Fruit fly (Drosophila melanogaster) whole organism, adult: Measurements from ENCODE around the gene smp-30.

Experiments
- CG11617 ChIP-seq: fragments of 200-800 bp; sonication (Bioruptor generic); optimal IDR thresholded peaks from 2 replicates; lab custom pipeline; 2017; ENCODE audit warnings: mild to moderate bottlenecking, missing biosample characterization, missing genetic modification reagents, missing genetic modification characterization
- CG12768 ChIP-seq: fragments of 200-800 bp; sonication (Bioruptor generic); optimal IDR thresholded peaks from 2 replicates; lab custom pipeline; 2017; ENCODE audit warnings: missing biosample characterization, missing genetic modification characterization, mild to moderate bottlenecking, moderate library complexity, missing genetic modification reagents
- CG14711 ChIP-seq: fragments of 200-800 bp; sonication (Bioruptor generic); optimal IDR thresholded peaks from 2 replicates; lab custom pipeline; 2018; ENCODE audit warnings: missing biosample characterization, mild to moderate bottlenecking, missing genetic modification characterization, moderate library complexity
- CG1620 ChIP-seq: fragments of 200-800 bp; sonication (Bioruptor generic); optimal IDR thresholded peaks from 2 replicates; lab custom pipeline; 2016; ENCODE audit warnings: missing biosample characterization, missing genetic modification characterization
- CG33017 ChIP-seq: fragments of 200-800 bp; sonication (Bioruptor generic); optimal IDR thresholded peaks from 2 replicates; lab custom pipeline; 2018; ENCODE audit warnings: missing biosample characterization, mild to moderate bottlenecking, missing genetic modification characterization, moderate library complexity
- CG5204 ChIP-seq: fragments of 200-800 bp; sonication (Bioruptor generic); optimal IDR thresholded peaks from 2 replicates; lab custom pipeline; 2016; ENCODE audit warnings: missing biosample characterization, missing genetic modification characterization
- CG7045 ChIP-seq: fragments of 200-800 bp; sonication (Bioruptor generic); optimal IDR thresholded peaks from 2 replicates; lab custom pipeline; 2017; ENCODE audit warnings: missing biosample characterization, mild to moderate bottlenecking, missing genetic modification characterization
- CG7101 ChIP-seq: fragments of 200-800 bp; sonication (Bioruptor generic); optimal IDR thresholded peaks from 2 replicates; lab custom pipeline; 2018; ENCODE audit warnings: missing biosample characterization, mild to moderate bottlenecking, missing genetic modification characterization, moderate library complexity
- Clk ChIP-seq: fragments of 200-800 bp; sonication (Bioruptor generic); optimal IDR thresholded peaks from 2 replicates; lab custom pipeline; 2017; ENCODE audit warnings: missing biosample characterization, missing genetic modification characterization
- Crg-1 ChIP-seq: fragments of 200-800 bp; sonication (Bioruptor generic); optimal IDR thresholded peaks from 2 replicates; lab custom pipeline; 2016; ENCODE audit warnings: missing biosample characterization, missing genetic modification characterization
- Hr96 ChIP-seq: fragments of 200-800 bp; sonication (Bioruptor generic); optimal IDR thresholded peaks from 2 replicates; lab custom pipeline; 2016; ENCODE audit warnings: missing biosample characterization, missing genetic modification characterization
- Mnt ChIP-seq: fragments of 200-800 bp; sonication (Bioruptor generic); optimal IDR thresholded peaks from 2 replicates; lab custom pipeline; 2016; ENCODE audit warnings: missing biosample characterization, mild to moderate bottlenecking, missing genetic modification characterization
- bab1 ChIP-seq: fragments of 200-800 bp; sonication (Bioruptor generic); optimal IDR thresholded peaks from 3 replicates; lab custom pipeline; 2019; ENCODE audit warnings: missing biosample characterization, mild to moderate bottlenecking, missing genetic modification characterization, moderate library complexity
- cic ChIP-seq: fragments of 200-800 bp; sonication (Bioruptor generic); optimal IDR thresholded peaks from 2 replicates; lab custom pipeline; 2017; ENCODE audit warnings: missing biosample characterization, mild to moderate bottlenecking, missing genetic modification characterization, moderate library complexity
- cnc ChIP-seq, 2 experiments: fragments of >200 bp; optimal IDR thresholded peaks; 2 replicates each; lab custom pipeline; 2017
- kay ChIP-seq: fragments of 200-800 bp; sonication (Bioruptor generic); peaks from one replicate; lab custom pipeline; 2016; ENCODE audit warnings: missing biosample characterization, missing genetic modification characterization, borderline replicate concordance
- ovo ChIP-seq: fragments of 200-800 bp; sonication (Bioruptor generic); optimal IDR thresholded peaks from 2 replicates; lab custom pipeline; 2016; ENCODE audit warnings: missing biosample characterization, missing genetic modification characterization
- pad ChIP-seq: fragments of 200-800 bp; sonication (Bioruptor generic); optimal IDR thresholded peaks from 3 replicates; lab custom pipeline; 2017; ENCODE audit warnings: missing biosample characterization, missing genetic modification characterization, mild to moderate bottlenecking, moderate library complexity, missing genetic modification reagents
- tj ChIP-seq: fragments of 200-800 bp; sonication (Bioruptor generic); optimal IDR thresholded peaks from 3 replicates; lab custom pipeline; 2017; ENCODE audit warnings: missing biosample characterization, mild to moderate bottlenecking, missing genetic modification characterization, moderate library complexity
- toe ChIP-seq: fragments of 200-800 bp; sonication (Bioruptor generic); optimal IDR thresholded peaks from 2 replicates; lab custom pipeline; 2016; ENCODE audit warnings: missing biosample characterization, missing genetic modification characterization

smp-30 gene

DNA sequence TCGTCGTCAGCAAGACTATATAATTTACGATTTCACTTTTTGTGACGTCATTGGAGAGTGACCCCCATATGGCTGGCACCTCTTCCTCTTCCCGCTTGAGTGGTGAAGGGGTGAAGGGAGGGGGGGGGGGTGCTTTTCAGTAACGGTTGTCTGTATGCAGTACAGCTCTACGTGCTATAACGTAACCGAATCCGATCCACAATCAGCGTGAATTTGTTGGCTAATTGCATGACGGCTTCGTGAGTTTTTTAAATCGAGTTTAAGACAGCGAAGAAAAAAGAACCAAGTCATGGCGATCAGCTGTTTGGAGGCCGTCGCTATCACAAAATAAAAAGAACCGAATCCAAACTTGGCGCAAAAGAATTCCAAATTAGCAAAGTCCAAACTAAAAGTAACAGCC lies 14.4 kb downstream of the smp-30 start:
- TF ChIP-seq bab1 (peak; percentile 74), toe (GFP tag; lab: Kevin White, UChicago) (no peak), CG5204 (no peak), cic (GFP tag; lab: Kevin White, UChicago) (peak; percentile 26), cnc (optimal IDR thresholded peaks at IDR 0.05; lab: Kevin White, UChicago) (peak in 1 of 2 experiments; percentile 61), ovo (GFP tag; lab: Kevin White, UChicago) (peak; percentile 62), tj (GFP tag; lab: Kevin White, UChicago) (peak; percentile 60)

dm6 chr3R:14736001-14736400 lies 15.0 kb downstream of the smp-30 start:
- TF ChIP-seq CG5204 = no peak
- no peak for TF ChIP-seq pad
- peak; percentile 1 for TF ChIP-seq tj (GFP tag; lab: Kevin White, UChicago)
- TF ChIP-seq kay (GFP tag; lab: Kevin White, UChicago) = peak; percentile 84
- TF ChIP-seq cic (GFP tag; lab: Kevin White, UChicago) = peak; percentile 56

DNA sequence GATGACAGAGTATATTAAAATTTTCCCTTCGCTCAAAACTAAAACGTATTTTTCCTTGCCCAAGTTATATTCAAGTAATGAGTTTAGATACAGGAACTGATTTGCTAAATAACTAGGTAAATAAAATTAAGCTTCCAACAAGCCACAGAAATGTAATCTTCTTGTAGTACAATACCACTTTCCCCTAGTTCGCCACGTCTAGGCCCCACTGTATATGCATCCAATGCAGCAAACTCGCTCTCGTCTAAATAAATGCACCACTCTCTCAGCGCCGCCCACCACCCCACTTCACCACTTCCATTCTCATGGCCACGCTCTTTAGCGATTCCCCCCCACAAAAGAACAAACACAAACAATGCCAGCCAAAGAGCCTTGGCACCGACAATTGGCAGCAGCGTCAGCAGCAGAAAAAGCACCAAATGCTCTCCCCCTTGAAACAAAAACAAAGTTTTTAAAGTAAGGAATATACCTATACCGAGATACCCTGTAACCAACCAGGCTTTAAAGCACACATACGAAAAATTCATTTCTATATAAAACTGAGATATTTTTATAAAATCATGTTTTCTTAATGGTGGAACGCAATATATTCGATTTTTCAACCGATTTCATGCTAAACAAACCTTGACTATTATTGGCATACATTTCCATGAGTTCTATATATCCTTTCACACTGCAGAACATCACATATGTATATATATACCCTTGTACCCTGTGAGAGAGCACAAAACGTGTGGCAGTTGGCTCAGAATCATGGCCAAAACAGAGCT lies 16.2 kb downstream of the smp-30 start:
- TF ChIP-seq CG7045 (GFP tag; lab: Kevin White, UChicago) (peak; percentile 26), CG14711 (tag; lab: Kevin White, UChicago) (no peak), toe (GFP tag; lab: Kevin White, UChicago) (peak; percentile 23), tj (GFP tag; lab: Kevin White, UChicago) (peak; percentile 36), pad (peak; percentile 35), CG11617 (peak; percentile 63), CG12768 (peak; percentile 52), ovo (GFP tag; lab: Kevin White, UChicago) (no peak), CG1620 (GFP tag; lab: Kevin White, UChicago) (peak; percentile 15), kay (GFP tag; lab: Kevin White, UChicago) (peak; percentile 51), cic (GFP tag; lab: Kevin White, UChicago) (no peak), Crg-1 (GFP tag; lab: Kevin White, UChicago) (peak; percentile 69), Hr96 (GFP tag; lab: Kevin White, UChicago) (peak; percentile 16), Mnt (GFP tag; lab: Kevin White, UChicago) (no peak)

DNA sequence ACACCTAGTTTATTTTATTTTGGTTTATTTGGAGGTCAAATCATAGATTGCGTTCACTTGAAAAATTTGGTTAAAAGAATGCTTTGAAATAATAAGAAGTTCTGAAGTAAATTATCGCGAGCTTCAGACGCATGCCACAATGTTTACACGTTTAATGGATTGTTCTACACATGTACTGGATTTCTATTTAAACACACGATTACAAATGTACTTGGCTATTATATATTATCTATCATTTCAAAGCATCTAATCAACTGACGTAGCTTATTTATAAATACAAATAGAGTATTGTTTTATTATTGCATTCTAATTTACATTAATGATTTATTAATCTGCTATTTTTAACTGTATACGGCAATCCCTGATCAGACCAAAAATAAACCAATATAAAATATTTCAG lies 17.1 kb downstream of the smp-30 start:
- TF ChIP-seq kay (GFP tag; lab: Kevin White, UChicago) = peak; percentile 92
- no peak for TF ChIP-seq cic (GFP tag; lab: Kevin White, UChicago)

dm6 chr3R:14733425-14733824 lies 17.6 kb downstream of the smp-30 start:
- no peak for TF ChIP-seq CG7101 (tag; lab: Kevin White, UChicago)
- no peak for TF ChIP-seq CG1620 (GFP tag; lab: Kevin White, UChicago)
- no peak for TF ChIP-seq kay (GFP tag; lab: Kevin White, UChicago)
- TF ChIP-seq Clk (GFP tag; lab: Kevin White, UChicago) = no peak
- no peak for TF ChIP-seq cic (GFP tag; lab: Kevin White, UChicago)
- no peak for TF ChIP-seq Hr96 (GFP tag; lab: Kevin White, UChicago)
- no peak for TF ChIP-seq Crg-1 (GFP tag; lab: Kevin White, UChicago)
- no peak for TF ChIP-seq CG12768
- no peak for TF ChIP-seq cnc (optimal IDR thresholded peaks at IDR 0.05; lab: Kevin White, UChicago)
- TF ChIP-seq bab1 = no peak
- TF ChIP-seq Mnt (GFP tag; lab: Kevin White, UChicago) = no peak
- no peak for TF ChIP-seq CG7045 (GFP tag; lab: Kevin White, UChicago)
- no peak for TF ChIP-seq pad
- no peak for TF ChIP-seq toe (GFP tag; lab: Kevin White, UChicago)
- TF ChIP-seq tj (GFP tag; lab: Kevin White, UChicago) = no peak
- no peak for TF ChIP-seq CG11617

DNA sequence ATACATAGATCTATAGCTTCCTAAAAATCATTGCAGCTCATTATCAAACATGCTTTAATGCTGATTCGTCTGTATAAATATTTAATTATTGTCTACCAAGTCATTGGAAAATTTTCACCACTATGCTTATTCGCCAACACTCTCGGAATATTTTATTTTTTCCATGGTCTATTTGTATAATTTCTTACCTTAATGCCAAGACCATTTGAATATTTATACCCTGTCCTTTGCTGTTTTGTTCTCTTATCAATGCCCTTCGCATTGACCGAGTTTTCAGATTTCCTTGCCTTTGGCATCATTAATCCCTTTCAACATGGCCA lies 19.3 kb downstream of the smp-30 start:
- TF ChIP-seq CG11617 = peak; percentile 13
- TF ChIP-seq tj (GFP tag; lab: Kevin White, UChicago) = peak; percentile 79
- no peak for TF ChIP-seq Hr96 (GFP tag; lab: Kevin White, UChicago)
- no peak for TF ChIP-seq CG12768

DNA sequence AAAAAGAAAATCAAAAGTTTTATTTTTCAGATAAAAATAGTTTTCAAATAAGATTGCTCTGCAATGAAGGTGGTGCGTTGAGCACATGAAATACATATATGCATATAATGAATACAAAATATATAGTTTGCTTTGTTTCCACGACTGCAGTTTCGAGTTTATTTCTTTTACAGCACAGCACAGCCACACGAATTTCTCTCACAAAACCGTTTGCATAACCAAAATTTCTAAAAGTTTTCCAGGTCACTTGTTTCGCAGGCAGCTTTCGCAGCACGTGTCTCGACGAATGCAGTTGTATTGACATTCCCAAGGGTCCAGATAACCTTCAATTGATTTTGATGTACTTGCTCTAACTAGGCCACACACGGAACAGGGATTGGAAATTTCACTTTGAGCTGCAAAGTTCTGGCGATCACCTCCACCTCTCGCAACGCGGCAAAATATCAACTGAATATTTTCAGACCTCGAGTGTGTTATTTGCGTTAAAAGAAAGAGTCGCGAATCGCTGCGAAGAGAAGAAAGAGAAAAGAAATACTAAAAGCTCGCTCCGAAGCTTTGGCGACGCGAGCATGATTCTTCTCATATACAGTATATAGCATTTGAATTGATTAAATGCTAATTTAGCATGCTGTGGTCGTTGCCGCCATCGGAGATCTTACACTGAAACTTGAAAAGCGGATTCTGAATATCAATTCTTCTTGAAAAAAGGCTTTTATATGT lies 19.8 kb downstream of the smp-30 start, which contains the start of gene CG7530:
TSS of gene CG7530 (minus strand) at position 449 of the 720 bp plus-strand sequence.
- TF ChIP-seq CG7045 (GFP tag; lab: Kevin White, UChicago) (peak; percentile 13), CG7101 (tag; lab: Kevin White, UChicago) (no peak), ovo (GFP tag; lab: Kevin White, UChicago) (no peak), CG12768 (peak; percentile 3), CG1620 (GFP tag; lab: Kevin White, UChicago) (no peak), cnc (optimal IDR thresholded peaks at IDR 0.05; lab: Kevin White, UChicago) (no peak), CG14711 (tag; lab: Kevin White, UChicago) (no peak), CG11617 (no peak), kay (GFP tag; lab: Kevin White, UChicago) (peak; percentile 85), CG5204 (no peak), Mnt (GFP tag; lab: Kevin White, UChicago) (peak; percentile 61), Hr96 (GFP tag; lab: Kevin White, UChicago) (peak; percentile 40), pad (no peak), bab1 (peak; percentile 53), CG33017 (peak; percentile 10), Crg-1 (GFP tag; lab: Kevin White, UChicago) (no peak), cic (GFP tag; lab: Kevin White, UChicago) (peak; percentile 66), toe (GFP tag; lab: Kevin White, UChicago) (peak; percentile 1), Clk (GFP tag; lab: Kevin White, UChicago) (no peak), tj (GFP tag; lab: Kevin White, UChicago) (peak; percentile 90)
